Worm (Caenorhabditis elegans) whole organism, L4 larva: ENCODE results near the gene R08C7.11.

Source experiments
- D1046.2 ChIP-seq: fragments of 200-800 bp; sonication (Bioruptor generic); IDR thresholded peaks from 2 replicates; pipeline ENCODE4 v1.3.6; 2022; ENCODE audit warnings: missing genetic modification characterization, missing compliant biosample characterization
- F37D6.2 ChIP-seq: sonication (generic microtip); optimal IDR thresholded peaks from 2 replicates; lab custom pipeline; 2016; ENCODE audit warnings: mild to moderate bottlenecking, missing genetic modification characterization, missing compliant biosample characterization
- F44E2.7 ChIP-seq: fragments of 200-800 bp; sonication (Bioruptor generic); IDR thresholded peaks from 2 replicates; pipeline ENCODE4 v2.1.2; 2022; ENCODE audit warnings: missing genetic modification characterization, missing compliant biosample characterization
- F49E8.2 ChIP-seq: sonication (generic microtip); optimal IDR thresholded peaks from 2 replicates; lab custom pipeline; 2016; ENCODE audit warnings: missing compliant biosample characterization, mild to moderate bottlenecking, missing genetic modification characterization, borderline replicate concordance
- T20F7.1 ChIP-seq: fragments of 200-800 bp; sonication (Bioruptor generic); optimal IDR thresholded peaks from 2 replicates; lab custom pipeline; 2018; ENCODE audit warnings: mild to moderate bottlenecking, missing genetic modification characterization, missing compliant biosample characterization
- T26A8.4 ChIP-seq: fragments of 200-800 bp; sonication (Bioruptor generic); IDR thresholded peaks from 2 replicates; pipeline ENCODE4 v1.3.6; 2022; ENCODE audit warnings: missing genetic modification characterization, missing compliant biosample characterization
- aha-1 ChIP-seq: fragments of 150-350 bp; peaks from one replicate; lab custom pipeline; 2014; ENCODE audit warnings: missing biosample characterization, missing genetic modification characterization
- aly-2 ChIP-seq: sonication (generic microtip); optimal IDR thresholded peaks from 2 replicates; lab custom pipeline; 2018; ENCODE audit warnings: missing biosample characterization, missing genetic modification characterization
- ama-1 ChIP-seq: fragments of 150-350 bp; optimal IDR thresholded peaks from 2 replicates; lab custom pipeline; 2014; ENCODE audit warnings: inconsistent platforms, mixed read lengths
- attf-4 ChIP-seq: sonication (generic microtip); optimal IDR thresholded peaks from 3 replicates; lab custom pipeline; 2017; ENCODE audit warnings: missing biosample characterization, missing genetic modification characterization
- ceh-20 ChIP-seq: fragments of 200-800 bp; sonication (Bioruptor generic); IDR thresholded peaks from 2 replicates; pipeline ENCODE4 v1.3.6; 2022; ENCODE audit warnings: missing genetic modification reagents, missing genetic modification characterization, missing compliant biosample characterization
- ceh-28 ChIP-seq: fragments of 150-350 bp; optimal IDR thresholded peaks from 2 replicates; lab custom pipeline; 2014; ENCODE audit warnings: missing biosample characterization, missing genetic modification reagents, missing genetic modification characterization
- ces-1 ChIP-seq: fragments of 150-350 bp; sonication (generic microtip); optimal IDR thresholded peaks from 4 replicates; lab custom pipeline; 2014; ENCODE audit warnings: missing biosample characterization, missing genetic modification reagents, missing genetic modification characterization
- daf-12 ChIP-seq: fragments of 150-350 bp; optimal IDR thresholded peaks from 2 replicates; lab custom pipeline; 2014; ENCODE audit warnings: missing biosample characterization, missing genetic modification reagents, missing genetic modification characterization
- daf-16 ChIP-seq, 3 experiments: sonication (generic microtip); optimal IDR thresholded peaks; 2 replicates each; lab custom pipeline; 2016 to 2017; ENCODE audit warnings: missing genetic modification characterization in 3 of 3, missing genetic modification reagents in 3 of 3, mild to moderate bottlenecking in 2 of 3, missing compliant biosample characterization in 2 of 3, missing biosample characterization in 1 of 3, moderate library complexity in 1 of 3
- daf-19 ChIP-seq: fragments of 200-800 bp; sonication (Bioruptor generic); conservative IDR thresholded peaks from 2 replicates; pipeline ENCODE4 v1.3.6; 2022; ENCODE audit warnings: missing genetic modification characterization, missing compliant biosample characterization
- dmd-8 ChIP-seq: fragments of 200-800 bp; sonication (Bioruptor generic); IDR thresholded peaks from 2 replicates; pipeline ENCODE4 v1.3.6; 2022; ENCODE audit warnings: missing genetic modification characterization, missing compliant biosample characterization
- dmd-9 ChIP-seq: fragments of 200-800 bp; sonication (Bioruptor generic); IDR thresholded peaks from 2 replicates; pipeline ENCODE4 v1.3.6; 2022; ENCODE audit warnings: missing genetic modification reagents, missing genetic modification characterization, missing compliant biosample characterization
- dpl-1 ChIP-seq: fragments of 150-350 bp; optimal IDR thresholded peaks from 2 replicates; lab custom pipeline; 2014; ENCODE audit warnings: missing biosample characterization, missing genetic modification reagents, missing genetic modification characterization
- duxl-1 ChIP-seq: sonication (generic microtip); optimal IDR thresholded peaks from 2 replicates; lab custom pipeline; 2016; ENCODE audit warnings: mild to moderate bottlenecking, missing genetic modification characterization, moderate library complexity, missing compliant biosample characterization; ENCODE audit not compliant: poor library complexity
- dve-1 ChIP-seq: sonication (generic microtip); optimal IDR thresholded peaks from 2 replicates; lab custom pipeline; 2017; ENCODE audit warnings: antibody characterized with exemption, mild to moderate bottlenecking, missing genetic modification characterization, missing compliant biosample characterization; ENCODE audit not compliant: insufficient read depth
- egl-27 ChIP-seq: sonication (generic microtip); optimal IDR thresholded peaks from 3 replicates; lab custom pipeline; 2017; ENCODE audit warnings: missing biosample characterization, missing genetic modification reagents, missing genetic modification characterization
- hif-1 ChIP-seq, 2 experiments: sonication (generic microtip); optimal IDR thresholded peaks; 2 replicates each; lab custom pipeline; 2016 to 2017; ENCODE audit warnings: missing compliant biosample characterization in 2 of 2, missing genetic modification characterization in 2 of 2, missing genetic modification reagents in 2 of 2, missing genotype in 2 of 2, mild to moderate bottlenecking in 1 of 2
- hlh-11 ChIP-seq: fragments of 200-800 bp; sonication (Bioruptor generic); optimal IDR thresholded peaks from 2 replicates; lab custom pipeline; 2018; ENCODE audit warnings: mild to moderate bottlenecking, missing genetic modification characterization, missing compliant biosample characterization
- hlh-30 ChIP-seq: sonication (generic microtip); optimal IDR thresholded peaks from 2 replicates; lab custom pipeline; 2017; ENCODE audit warnings: antibody characterized with exemption, mild to moderate bottlenecking, missing genetic modification characterization, missing compliant biosample characterization; ENCODE audit not compliant: insufficient read depth
- jun-1 ChIP-seq: fragments of 150-350 bp; optimal IDR thresholded peaks from 2 replicates; lab custom pipeline; 2014; ENCODE audit warnings: missing biosample characterization, missing genetic modification reagents, missing genetic modification characterization
- lim-7 ChIP-seq: fragments of 200-800 bp; sonication (Bioruptor generic); IDR thresholded peaks from 2 replicates; pipeline ENCODE4 v1.3.6; 2022; ENCODE audit warnings: missing genetic modification characterization, missing compliant biosample characterization
- lin-29 ChIP-seq: fragments of 200-800 bp; sonication (Bioruptor generic); IDR thresholded peaks from 2 replicates; pipeline ENCODE4 v1.3.6; 2022; ENCODE audit warnings: missing genetic modification reagents, missing genetic modification characterization, missing compliant biosample characterization
- lin-38 ChIP-seq: fragments of 200-800 bp; sonication (Bioruptor generic); IDR thresholded peaks from 2 replicates; pipeline ENCODE4 v1.3.6; 2022; ENCODE audit warnings: missing genetic modification reagents, missing genetic modification characterization, missing compliant biosample characterization
- lsy-2 ChIP-seq, 2 experiments: fragments of 150-350 bp in 1 of 2; sonication (generic microtip) in 1 of 2; optimal IDR thresholded peaks; 2 replicates each; lab custom pipeline; 2014 to 2017; ENCODE audit warnings: missing biosample characterization in 2 of 2, missing genetic modification characterization in 2 of 2
- mdl-1 ChIP-seq, 2 experiments: fragments of 150-350 bp in 1 of 2; sonication (generic microtip) in 1 of 2; optimal IDR thresholded peaks; 2 replicates each; lab custom pipeline; 2014 to 2017; ENCODE audit warnings: missing biosample characterization in 2 of 2, missing genetic modification characterization in 2 of 2
- mdt-29 ChIP-seq: fragments of 200-800 bp; sonication (Bioruptor generic); IDR thresholded peaks from 2 replicates; pipeline ENCODE4 v1.3.6; 2022; ENCODE audit warnings: missing genetic modification reagents, missing genetic modification characterization, missing compliant biosample characterization
- mep-1 ChIP-seq: fragments of 150-350 bp; sonication (generic microtip); optimal IDR thresholded peaks from 3 replicates; lab custom pipeline; 2014; ENCODE audit warnings: missing biosample characterization, missing genetic modification characterization
- mes-2 ChIP-seq: sonication (generic microtip); optimal IDR thresholded peaks from 2 replicates; lab custom pipeline; 2016; ENCODE audit warnings: missing genotype, mild to moderate bottlenecking, missing genetic modification characterization, missing compliant biosample characterization; ENCODE audit not compliant: poor library complexity, severe bottlenecking
- mxl-2 ChIP-seq: fragments of 200-800 bp; sonication (Bioruptor generic); conservative IDR thresholded peaks from 2 replicates; pipeline ENCODE4 v1.3.6; 2022; ENCODE audit warnings: missing genetic modification reagents, missing genetic modification characterization, missing compliant biosample characterization
- nhr-10 ChIP-seq: fragments of 150-350 bp; optimal IDR thresholded peaks from 2 replicates; lab custom pipeline; 2014; ENCODE audit warnings: missing biosample characterization, missing genetic modification characterization
- nhr-102 ChIP-seq: sonication (generic microtip); optimal IDR thresholded peaks from 2 replicates; lab custom pipeline; 2016; ENCODE audit warnings: mild to moderate bottlenecking, missing genetic modification characterization, moderate library complexity, missing compliant biosample characterization
- nhr-237 ChIP-seq: sonication (generic microtip); optimal IDR thresholded peaks from 2 replicates; lab custom pipeline; 2017; ENCODE audit warnings: missing biosample characterization, missing genetic modification characterization
- nhr-6 ChIP-seq: fragments of 150-350 bp; optimal IDR thresholded peaks from 2 replicates; lab custom pipeline; 2014; ENCODE audit warnings: missing biosample characterization, missing genetic modification characterization
- pha-4 ChIP-seq, 2 experiments: fragments of 150-350 bp in 1 of 2; fragments of 200-800 bp in 1 of 2; sonication (Bioruptor generic) in 1 of 2; IDR thresholded peaks in 1 of 2; optimal IDR thresholded peaks in 1 of 2; 2 replicates each; pipeline versions ENCODE4 v1.3.6 to Lab custom; 2014 to 2022; ENCODE audit warnings: missing genetic modification characterization in 2 of 2, missing genetic modification reagents in 2 of 2, missing biosample characterization in 1 of 2, missing compliant biosample characterization in 1 of 2
- pqm-1 ChIP-seq: sonication (generic microtip); optimal IDR thresholded peaks from 2 replicates; lab custom pipeline; 2017; ENCODE audit warnings: missing biosample characterization, missing genetic modification characterization
- rbr-2 ChIP-seq: sonication (generic microtip); optimal IDR thresholded peaks from 2 replicates; lab custom pipeline; 2016; ENCODE audit warnings: missing genotype, missing genetic modification characterization, missing compliant biosample characterization
- sdz-12 ChIP-seq: fragments of 200-800 bp; sonication (Bioruptor generic); optimal IDR thresholded peaks from 2 replicates; lab custom pipeline; 2018; ENCODE audit warnings: mild to moderate bottlenecking, missing genetic modification characterization, missing compliant biosample characterization
- snpc-1.2 ChIP-seq: fragments of 200-800 bp; sonication (Bioruptor generic); IDR thresholded peaks from 2 replicates; pipeline ENCODE4 v1.3.6; 2022; ENCODE audit warnings: missing genetic modification reagents, missing genetic modification characterization, missing compliant biosample characterization
- snpc-4 ChIP-seq: fragments of 150-350 bp; optimal IDR thresholded peaks from 2 replicates; lab custom pipeline; 2014; ENCODE audit warnings: missing biosample characterization, missing genetic modification characterization
- tag-97 ChIP-seq: fragments of 200-800 bp; sonication (Bioruptor generic); IDR thresholded peaks from 2 replicates; pipeline ENCODE4 v1.3.6; 2022; ENCODE audit warnings: missing genetic modification characterization, missing compliant biosample characterization
- unc-39 ChIP-seq: sonication (generic microtip); optimal IDR thresholded peaks from 2 replicates; lab custom pipeline; 2017; ENCODE audit warnings: missing biosample characterization, missing genetic modification characterization
- unc-62 ChIP-seq, 3 experiments: fragments of 150-350 bp in 1 of 3; sonication (generic microtip); optimal IDR thresholded peaks in 2 of 3; peaks in 1 of 3; 1 replicate in 1 of 3; 2 replicates in 2 of 3; lab custom pipeline; 2014 to 2017; ENCODE audit warnings: missing biosample characterization in 3 of 3, missing genetic modification characterization in 3 of 3, missing genetic modification reagents in 3 of 3, missing genotype in 1 of 3
- zip-11 ChIP-seq: fragments of 200-800 bp; sonication (Bioruptor generic); IDR thresholded peaks from 2 replicates; pipeline ENCODE4 v1.3.6; 2022; ENCODE audit warnings: missing genetic modification characterization, missing compliant biosample characterization
- ztf-11 ChIP-seq: fragments of 150-350 bp; optimal IDR thresholded peaks from 2 replicates; lab custom pipeline; 2014; ENCODE audit warnings: missing biosample characterization, missing genetic modification characterization

R08C7.11 gene

DNA sequence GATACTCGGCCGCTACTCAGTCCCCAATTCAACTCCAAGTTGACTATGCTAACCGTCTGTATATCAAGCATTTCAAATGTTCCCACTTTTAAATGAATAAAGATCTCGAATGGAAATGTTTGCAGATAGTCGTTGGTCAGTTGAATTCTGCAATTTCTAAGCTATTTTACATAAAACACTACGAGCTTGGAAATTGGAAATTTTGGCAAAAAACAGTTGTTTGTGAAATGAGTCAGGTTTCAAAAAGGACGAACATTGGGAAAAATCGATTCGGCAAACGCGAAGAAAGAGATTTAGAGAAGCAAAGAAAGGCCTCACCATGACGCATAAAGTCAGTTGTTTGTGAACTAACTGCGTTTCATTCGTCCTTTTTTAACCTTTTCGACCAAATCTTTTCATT lies 7.9 kb downstream of the R08C7.11 start:
- TF ChIP-seq daf-16 (GFP tag; optimal IDR thresholded peaks at IDR 0.05; lab: Kevin White, UChicago) (no peak), daf-16 (tag; optimal IDR thresholded peaks at IDR 0.05; lab: Kevin White, UChicago) (peak; percentile 58), dmd-8 (no peak), lim-7 (no peak), F44E2.7 (GFP tag; lab: Robert Waterston, UW) (no peak), mes-2 (tag; lab: Kevin White, UChicago) (peak; percentile 50), nhr-6 (peak; percentile 68), aha-1 (tag; lab: Kevin White, UChicago) (no peak), sdz-12 (GFP tag; lab: Kevin White, UChicago) (no peak), ceh-20 (GFP tag; lab: Robert Waterston, UW) (no peak), T26A8.4 (GFP tag; lab: Robert Waterston, UW) (0 out of 2 replicates have a peak, but pooled peaks have one; percentile 10), dve-1 (tag; lab: Kevin White, UChicago) (peak; percentile 61), hif-1 (tag; optimal IDR thresholded peaks at IDR 0.05; lab: Kevin White, UChicago) (no peak), lin-38 (GFP tag; lab: Robert Waterston, UW) (peak; percentile 50), duxl-1 (no peak), hlh-30 (tag; lab: Kevin White, UChicago) (peak; percentile 63), snpc-4 (no peak), ztf-11 (no peak), mdt-29 (GFP tag; lab: Robert Waterston, UW) (no peak), D1046.2 (GFP tag; lab: Robert Waterston, UW) (no peak), nhr-10 (no peak), aly-2 (tag; lab: Kevin White, UChicago) (no peak), pqm-1 (no peak), unc-62 (GFP tag; optimal IDR thresholded peaks at IDR 0.05 in 1 of 2; lab: Kevin White, UChicago) (peak in 1 of 2 experiments; percentile 67), unc-62 (tag; optimal IDR thresholded peaks at IDR 0.05; lab: Kevin White, UChicago) (no peak), dmd-9 (GFP tag; lab: Robert Waterston, UW) (no peak), daf-12 (no peak), F49E8.2 (no peak), daf-19 (GFP tag; lab: Robert Waterston, UW) (0 out of 2 replicates have a peak, but pooled peaks have one; percentile 37), lsy-2 (tag; optimal IDR thresholded peaks at IDR 0.05; lab: Kevin White, UChicago) (peak; percentile 69 to 84), F37D6.2 (no peak), egl-27 (tag; lab: Kevin White, UChicago) (no peak), snpc-1.2 (GFP tag; lab: Robert Waterston, UW) (peak; percentile 80), rbr-2 (no peak), zip-11 (GFP tag; lab: Robert Waterston, UW) (no peak), attf-4 (tag; lab: Kevin White, UChicago) (no peak), tag-97 (no peak), ceh-28 (tag; lab: Kevin White, UChicago) (peak; percentile 52), nhr-102 (tag; lab: Kevin White, UChicago) (peak; percentile 21), dpl-1 (GFP tag; lab: Kevin White, UChicago) (peak; percentile 56), mep-1 (tag; lab: Kevin White, UChicago) (peak; percentile 46), mxl-2 (GFP tag; lab: Robert Waterston, UW) (no peak), hlh-11 (tag; lab: Kevin White, UChicago) (peak; percentile 2), unc-39 (no peak), pha-4 (GFP tag; IDR thresholded peaks at IDR 0.05; lab: Robert Waterston, UW) (peak; percentile 32; the same call in 1 of the 2 replicates), pha-4 (tag; optimal IDR thresholded peaks at IDR 0.05; lab: Kevin White, UChicago) (no peak), jun-1 (no peak), lin-29 (no peak), ama-1 (lab: Kevin White, UChicago) (peak; percentile 86), nhr-237 (tag; lab: Kevin White, UChicago) (no peak), mdl-1 (tag; optimal IDR thresholded peaks at IDR 0.05; lab: Kevin White, UChicago) (no peak), ces-1 (no peak), T20F7.1 (GFP tag; lab: Kevin White, UChicago) (peak; percentile 29)
